Worm (Caenorhabditis elegans) whole organism, young adult: ENCODE measurements around the gene tbx-43.

Experiments
- B0019.2 ChIP-seq: fragments of 200-800 bp; sonication (Bioruptor generic); conservative IDR thresholded peaks from 2 replicates; pipeline ENCODE4 v1.3.6; 2022; ENCODE audit warnings: missing genetic modification reagents, missing genetic modification characterization, missing compliant biosample characterization
- ceh-40 ChIP-seq: fragments of 200-800 bp; sonication (Bioruptor generic); IDR thresholded peaks from 2 replicates; pipeline ENCODE4 v1.3.6; 2022; ENCODE audit warnings: missing genetic modification characterization, missing compliant biosample characterization
- chd-7 ChIP-seq: sonication (generic microtip); optimal IDR thresholded peaks from 2 replicates; lab custom pipeline; 2016; ENCODE audit warnings: mild to moderate bottlenecking, missing genetic modification characterization, moderate library complexity, missing compliant biosample characterization
- egl-18 ChIP-seq: fragments of 200-800 bp; sonication (Bioruptor generic); IDR thresholded peaks from 2 replicates; pipeline ENCODE4 v1.3.6; 2022; ENCODE audit warnings: missing genetic modification reagents, missing genetic modification characterization, missing compliant biosample characterization
- hlh-12 ChIP-seq: sonication (generic microtip); optimal IDR thresholded peaks from 2 replicates; lab custom pipeline; 2016; ENCODE audit warnings: missing genetic modification characterization, missing compliant biosample characterization
- madf-3 ChIP-seq: fragments of 200-800 bp; sonication (Bioruptor generic); IDR thresholded peaks from 2 replicates; pipeline ENCODE4 v1.3.6; 2022; ENCODE audit warnings: missing genetic modification reagents, missing genetic modification characterization, missing compliant biosample characterization
- madf-8 ChIP-seq: fragments of 200-800 bp; sonication (Bioruptor generic); conservative IDR thresholded peaks from 2 replicates; pipeline ENCODE4 v1.3.6; 2022; ENCODE audit warnings: missing genetic modification reagents, missing genetic modification characterization, missing compliant biosample characterization
- nhr-120 ChIP-seq: fragments of 200-800 bp; sonication (Bioruptor generic); IDR thresholded peaks from 2 replicates; pipeline ENCODE4 v1.3.6; 2022; ENCODE audit warnings: missing genetic modification characterization, missing compliant biosample characterization
- repo-1 ChIP-seq: sonication (generic microtip); optimal IDR thresholded peaks from 2 replicates; lab custom pipeline; 2017; ENCODE audit warnings: mild to moderate bottlenecking, missing genetic modification characterization, missing compliant biosample characterization
- snpc-1.1 ChIP-seq: sonication (generic microtip); optimal IDR thresholded peaks from 2 replicates; lab custom pipeline; 2017; ENCODE audit warnings: missing genetic modification characterization, mild to moderate bottlenecking, missing compliant biosample characterization, antibody characterized with exemption, moderate library complexity, missing genotype, missing genetic modification reagents; ENCODE audit not compliant: insufficient read depth
- snpc-4 ChIP-seq, 5 experiments: fragments of 150-350 bp in 1 of 5; sonication (generic microtip) in 4 of 5; optimal IDR thresholded peaks; 2 replicates each; lab custom pipeline; 2014 to 2018; ENCODE audit warnings: missing genetic modification characterization in 5 of 5, missing biosample characterization in 3 of 5, antibody characterized with exemption in 2 of 5, mild to moderate bottlenecking in 2 of 5, missing compliant biosample characterization in 2 of 5, missing genotype in 2 of 5, moderate library complexity in 2 of 5, missing genetic modification reagents in 1 of 5
- ztf-18 ChIP-seq: sonication (generic microtip); optimal IDR thresholded peaks from 2 replicates; lab custom pipeline; 2016; ENCODE audit warnings: missing genotype, mild to moderate bottlenecking, missing genetic modification characterization, missing compliant biosample characterization

ce11 chrIII:1764463-1764862, 5.4 kb downstream of the tbx-43 start:
- TF ChIP-seq egl-18, result no peak
- TF ChIP-seq repo-1 (tag; lab: Kevin White, UChicago), result no peak
- TF ChIP-seq snpc-1.1 (tag; lab: Kevin White, UChicago), result no peak
- TF ChIP-seq ztf-18 (tag; lab: Kevin White, UChicago), result no peak
- no peak for TF ChIP-seq chd-7 (tag; lab: Kevin White, UChicago)
- no peak for TF ChIP-seq hlh-12 (tag; lab: Kevin White, UChicago)
- no peak for TF ChIP-seq madf-8
- TF ChIP-seq snpc-4 (GFP tag; optimal IDR thresholded peaks at IDR 0.05; lab: Kevin White, UChicago), result no peak
- TF ChIP-seq snpc-4 (tag; optimal IDR thresholded peaks at IDR 0.05; lab: Kevin White, UChicago), result no peak
- no peak for TF ChIP-seq madf-3 (GFP tag; lab: Robert Waterston, UW)
- TF ChIP-seq ceh-40 (GFP tag; lab: Robert Waterston, UW), result no peak
- TF ChIP-seq nhr-120, result no peak
- no peak for TF ChIP-seq B0019.2
